Fruit fly (Drosophila melanogaster) whole organism, adult: ENCODE measurements around the gene modSP.
A peak's percentile ranks its signal among the peaks of the same experiment; 100 is the strongest.

Experiments used
- CG11617 ChIP-seq: fragments of 200-800 bp; sonication (Bioruptor generic); optimal IDR thresholded peaks from 2 replicates; lab custom pipeline; 2017; ENCODE audit warnings: mild to moderate bottlenecking, missing biosample characterization, missing genetic modification reagents, missing genetic modification characterization
- CG12768 ChIP-seq: fragments of 200-800 bp; sonication (Bioruptor generic); optimal IDR thresholded peaks from 2 replicates; lab custom pipeline; 2017; ENCODE audit warnings: missing biosample characterization, missing genetic modification characterization, mild to moderate bottlenecking, moderate library complexity, missing genetic modification reagents
- CG14711 ChIP-seq: fragments of 200-800 bp; sonication (Bioruptor generic); optimal IDR thresholded peaks from 2 replicates; lab custom pipeline; 2018; ENCODE audit warnings: missing biosample characterization, mild to moderate bottlenecking, missing genetic modification characterization, moderate library complexity
- CG1620 ChIP-seq: fragments of 200-800 bp; sonication (Bioruptor generic); optimal IDR thresholded peaks from 2 replicates; lab custom pipeline; 2016; ENCODE audit warnings: missing biosample characterization, missing genetic modification characterization
- CG33017 ChIP-seq: fragments of 200-800 bp; sonication (Bioruptor generic); optimal IDR thresholded peaks from 2 replicates; lab custom pipeline; 2018; ENCODE audit warnings: missing biosample characterization, mild to moderate bottlenecking, missing genetic modification characterization, moderate library complexity
- CG5204 ChIP-seq: fragments of 200-800 bp; sonication (Bioruptor generic); optimal IDR thresholded peaks from 2 replicates; lab custom pipeline; 2016; ENCODE audit warnings: missing biosample characterization, missing genetic modification characterization
- CG7045 ChIP-seq: fragments of 200-800 bp; sonication (Bioruptor generic); optimal IDR thresholded peaks from 2 replicates; lab custom pipeline; 2017; ENCODE audit warnings: missing biosample characterization, mild to moderate bottlenecking, missing genetic modification characterization
- CG7101 ChIP-seq: fragments of 200-800 bp; sonication (Bioruptor generic); optimal IDR thresholded peaks from 2 replicates; lab custom pipeline; 2018; ENCODE audit warnings: missing biosample characterization, mild to moderate bottlenecking, missing genetic modification characterization, moderate library complexity
- Clk ChIP-seq: fragments of 200-800 bp; sonication (Bioruptor generic); optimal IDR thresholded peaks from 2 replicates; lab custom pipeline; 2017; ENCODE audit warnings: missing biosample characterization, missing genetic modification characterization
- Crg-1 ChIP-seq: fragments of 200-800 bp; sonication (Bioruptor generic); optimal IDR thresholded peaks from 2 replicates; lab custom pipeline; 2016; ENCODE audit warnings: missing biosample characterization, missing genetic modification characterization
- Hr96 ChIP-seq: fragments of 200-800 bp; sonication (Bioruptor generic); optimal IDR thresholded peaks from 2 replicates; lab custom pipeline; 2016; ENCODE audit warnings: missing biosample characterization, missing genetic modification characterization
- Mnt ChIP-seq: fragments of 200-800 bp; sonication (Bioruptor generic); optimal IDR thresholded peaks from 2 replicates; lab custom pipeline; 2016; ENCODE audit warnings: missing biosample characterization, mild to moderate bottlenecking, missing genetic modification characterization
- bab1 ChIP-seq: fragments of 200-800 bp; sonication (Bioruptor generic); optimal IDR thresholded peaks from 3 replicates; lab custom pipeline; 2019; ENCODE audit warnings: missing biosample characterization, mild to moderate bottlenecking, missing genetic modification characterization, moderate library complexity
- cic ChIP-seq: fragments of 200-800 bp; sonication (Bioruptor generic); optimal IDR thresholded peaks from 2 replicates; lab custom pipeline; 2017; ENCODE audit warnings: missing biosample characterization, mild to moderate bottlenecking, missing genetic modification characterization, moderate library complexity
- cnc ChIP-seq, 2 experiments: fragments of >200 bp; optimal IDR thresholded peaks; 2 replicates each; lab custom pipeline; 2017
- kay ChIP-seq: fragments of 200-800 bp; sonication (Bioruptor generic); peaks from one replicate; lab custom pipeline; 2016; ENCODE audit warnings: missing biosample characterization, missing genetic modification characterization, borderline replicate concordance
- ovo ChIP-seq: fragments of 200-800 bp; sonication (Bioruptor generic); optimal IDR thresholded peaks from 2 replicates; lab custom pipeline; 2016; ENCODE audit warnings: missing biosample characterization, missing genetic modification characterization
- pad ChIP-seq: fragments of 200-800 bp; sonication (Bioruptor generic); optimal IDR thresholded peaks from 3 replicates; lab custom pipeline; 2017; ENCODE audit warnings: missing biosample characterization, missing genetic modification characterization, mild to moderate bottlenecking, moderate library complexity, missing genetic modification reagents
- tj ChIP-seq: fragments of 200-800 bp; sonication (Bioruptor generic); optimal IDR thresholded peaks from 3 replicates; lab custom pipeline; 2017; ENCODE audit warnings: missing biosample characterization, mild to moderate bottlenecking, missing genetic modification characterization, moderate library complexity
- toe ChIP-seq: fragments of 200-800 bp; sonication (Bioruptor generic); optimal IDR thresholded peaks from 2 replicates; lab custom pipeline; 2016; ENCODE audit warnings: missing biosample characterization, missing genetic modification characterization

modSP gene

DNA sequence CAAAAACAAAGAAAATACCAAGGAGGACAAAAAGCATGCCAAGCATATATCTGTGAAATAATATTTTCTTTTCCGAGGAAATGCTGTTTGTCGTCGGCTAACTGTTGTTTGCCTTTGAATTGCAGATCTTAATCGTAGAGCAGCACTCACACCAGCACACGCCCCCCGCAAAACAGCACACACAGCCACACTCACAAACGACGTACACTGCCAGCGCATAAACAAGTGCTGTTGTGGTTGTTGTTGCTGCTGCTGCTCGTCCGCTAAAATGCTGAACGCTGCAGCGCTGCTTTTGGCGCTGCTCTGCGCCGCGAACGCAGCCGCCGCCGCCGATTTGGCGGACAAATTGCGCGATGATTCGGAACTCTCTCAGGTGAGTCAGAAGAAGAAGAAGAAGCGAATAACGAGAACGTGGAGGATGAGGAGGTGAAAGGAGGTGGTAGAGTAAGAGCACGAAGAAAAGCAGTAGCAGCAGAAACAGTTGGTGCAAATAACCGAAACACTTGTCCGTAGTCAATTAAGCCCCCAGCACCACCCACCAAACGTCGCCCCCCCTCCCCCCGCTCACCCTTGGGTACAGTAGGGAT lies 29.5 kb downstream of the modSP start:
- TF ChIP-seq CG1620: no peak
- TF ChIP-seq cnc (optimal IDR thresholded peaks at IDR 0.05; lab: Kevin White, UChicago): no peak
- no peak for TF ChIP-seq Clk (GFP tag; lab: Kevin White, UChicago)
- no peak for TF ChIP-seq CG5204
- TF ChIP-seq kay (GFP tag; lab: Kevin White, UChicago): peak; percentile 79
- no peak for TF ChIP-seq toe
- TF ChIP-seq ovo (GFP tag; lab: Kevin White, UChicago): peak; percentile 12
- no peak for TF ChIP-seq CG33017 (tag; lab: Kevin White, UChicago)
- TF ChIP-seq tj (GFP tag; lab: Kevin White, UChicago): peak; percentile 81
- TF ChIP-seq bab1 (GFP tag; lab: Kevin White, UChicago): no peak

DNA sequence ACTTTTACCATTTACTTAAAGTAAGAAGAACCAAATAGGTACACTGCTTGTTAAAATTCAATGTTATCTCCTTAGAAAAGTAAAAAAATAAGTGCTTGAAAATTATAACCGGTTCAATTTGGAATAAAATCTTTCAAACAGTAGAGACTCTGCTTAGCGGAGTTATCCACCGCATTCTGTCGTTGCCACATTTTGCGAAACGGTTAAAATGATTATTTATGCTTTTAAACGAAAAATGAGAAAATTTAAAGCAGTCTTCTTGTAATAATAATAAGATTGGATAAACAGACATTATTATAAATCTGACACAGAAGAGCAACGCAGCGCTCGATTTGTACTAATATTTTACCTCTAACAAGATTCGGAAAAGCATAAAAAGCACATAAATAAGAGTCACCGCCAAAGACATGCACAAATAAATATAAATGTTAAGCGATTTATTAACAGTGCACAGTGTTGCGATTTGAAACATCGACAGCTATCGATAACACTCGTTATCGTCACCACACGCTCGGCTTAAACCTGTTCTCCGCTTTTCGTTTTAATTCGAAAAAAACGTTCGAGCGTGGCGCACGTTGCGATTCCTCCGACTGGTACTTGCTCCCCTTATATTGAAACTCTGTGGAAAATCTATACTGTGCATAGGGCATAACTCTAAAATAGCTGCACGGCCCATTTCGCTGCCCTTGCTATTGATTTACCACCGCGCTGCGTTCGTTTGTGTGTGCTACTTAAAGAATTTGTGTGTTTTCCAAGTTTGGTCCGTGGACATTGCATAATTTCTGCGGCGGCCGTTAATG lies 30.5 kb downstream of the modSP start, which contains the start of gene Fas1:
TSS of gene Fas1 (plus strand) at position 489 of the 800 bp plus-strand sequence.
- TF ChIP-seq Crg-1 (GFP tag; lab: Kevin White, UChicago): peak; percentile 1
- TF ChIP-seq CG7101: no peak
- TF ChIP-seq CG5204: no peak
- TF ChIP-seq tj (GFP tag; lab: Kevin White, UChicago): no peak
- TF ChIP-seq ovo (GFP tag; lab: Kevin White, UChicago): no peak
- TF ChIP-seq CG12768 (GFP tag; lab: Kevin White, UChicago): no peak
- no peak for TF ChIP-seq Clk (GFP tag; lab: Kevin White, UChicago)
- no peak for TF ChIP-seq cic (GFP tag; lab: Kevin White, UChicago)
- TF ChIP-seq CG14711: no peak
- TF ChIP-seq Mnt: peak; percentile 32
- TF ChIP-seq toe: no peak
- no peak for TF ChIP-seq CG7045 (GFP tag; lab: Kevin White, UChicago)
- TF ChIP-seq CG33017 (tag; lab: Kevin White, UChicago): no peak
- TF ChIP-seq Hr96 (GFP tag; lab: Kevin White, UChicago): peak; percentile 2
- no peak for TF ChIP-seq bab1 (GFP tag; lab: Kevin White, UChicago)
- no peak for TF ChIP-seq pad (GFP tag; lab: Kevin White, UChicago)
- no peak for TF ChIP-seq cnc (optimal IDR thresholded peaks at IDR 0.05; lab: Kevin White, UChicago)
- TF ChIP-seq kay (GFP tag; lab: Kevin White, UChicago): peak; percentile 89
- no peak for TF ChIP-seq CG11617
- TF ChIP-seq CG1620: no peak

DNA sequence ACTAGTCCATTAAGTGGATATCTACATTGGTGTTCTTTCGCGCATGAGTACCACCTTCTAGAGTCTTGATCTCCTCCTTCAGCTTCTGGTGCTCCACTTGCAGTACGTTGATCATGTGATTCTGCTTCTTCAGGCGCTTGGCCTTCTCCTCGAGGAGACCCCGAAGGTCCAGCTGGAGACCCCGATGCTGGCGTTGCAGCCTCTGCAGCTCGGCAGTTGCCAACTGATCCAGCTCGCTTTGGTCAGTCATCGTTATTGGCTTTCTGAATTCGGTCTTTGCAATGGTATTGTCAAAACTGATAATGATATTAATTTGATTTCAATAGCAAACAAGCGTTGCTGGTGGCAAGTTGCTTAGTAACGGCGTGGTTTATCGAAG lies 31.1 kb downstream of the modSP start, which contains the start of gene Ccdc114:
TSS of gene Ccdc114 (minus strand) at position 347 of the 379 bp plus-strand sequence.
- TF ChIP-seq tj (GFP tag; lab: Kevin White, UChicago) (no peak), cnc (optimal IDR thresholded peaks at IDR 0.05; lab: Kevin White, UChicago) (no peak), CG33017 (tag; lab: Kevin White, UChicago) (no peak), CG7101 (no peak), CG14711 (no peak)

DNA sequence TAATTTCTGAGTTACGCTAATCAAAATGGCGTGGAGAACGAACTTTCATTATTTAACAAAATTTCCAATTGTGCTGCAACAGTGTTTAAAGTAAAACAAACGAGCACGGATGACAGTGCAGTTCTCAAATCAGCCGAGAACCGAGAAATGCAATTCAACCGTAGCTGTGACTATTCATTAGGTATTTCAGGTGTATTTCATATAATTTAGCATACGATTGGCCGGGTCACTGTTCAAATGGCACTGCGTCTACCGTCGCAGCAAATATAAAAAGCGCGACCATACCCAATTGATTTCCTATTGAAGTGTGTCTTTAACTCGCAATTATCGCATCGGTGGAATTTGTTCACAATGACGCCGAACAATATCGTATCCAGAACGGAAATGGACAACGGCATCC lies 35.0 kb downstream of the modSP start, which contains the start of gene CG14893:
TSS of gene CG14893 (plus strand) at position 301 of the 400 bp plus-strand sequence.
- no peak for TF ChIP-seq bab1 (GFP tag; lab: Kevin White, UChicago)
- no peak for TF ChIP-seq CG33017 (tag; lab: Kevin White, UChicago)
- no peak for TF ChIP-seq CG7045 (GFP tag; lab: Kevin White, UChicago)
- peak in 1 of 2 experiments; percentile 61 for TF ChIP-seq cnc (optimal IDR thresholded peaks at IDR 0.05; lab: Kevin White, UChicago)
- peak; percentile 39 for TF ChIP-seq kay (GFP tag; lab: Kevin White, UChicago)

DNA sequence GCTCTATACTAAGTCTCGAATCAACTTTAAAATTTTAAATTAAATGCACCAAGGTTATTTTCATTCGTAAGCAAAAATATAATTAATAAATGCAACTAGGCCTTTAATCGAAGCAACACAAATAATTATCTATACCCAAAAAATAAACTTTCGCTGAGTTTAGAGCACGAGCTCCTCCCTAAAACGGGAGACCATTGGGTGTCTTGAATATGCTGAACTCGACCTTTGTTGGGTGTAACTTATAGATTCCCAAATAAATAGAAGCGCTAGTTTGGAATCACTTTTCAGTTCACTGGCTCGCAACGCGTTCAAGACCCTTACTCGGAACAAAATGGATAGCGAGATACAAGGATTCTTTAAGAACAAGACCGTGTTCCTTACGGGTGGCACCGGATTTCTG lies 37.8 kb downstream of the modSP start, which contains the start of gene CG17560:
TSS of gene CG17560 (plus strand) at position 301 of the 400 bp plus-strand sequence.
- peak; percentile 21 for TF ChIP-seq CG33017 (tag; lab: Kevin White, UChicago)
- TF ChIP-seq CG7101: peak; percentile 22
- TF ChIP-seq CG5204: peak; percentile 26
- TF ChIP-seq pad (GFP tag; lab: Kevin White, UChicago): no peak
- no peak for TF ChIP-seq Hr96 (GFP tag; lab: Kevin White, UChicago)

DNA sequence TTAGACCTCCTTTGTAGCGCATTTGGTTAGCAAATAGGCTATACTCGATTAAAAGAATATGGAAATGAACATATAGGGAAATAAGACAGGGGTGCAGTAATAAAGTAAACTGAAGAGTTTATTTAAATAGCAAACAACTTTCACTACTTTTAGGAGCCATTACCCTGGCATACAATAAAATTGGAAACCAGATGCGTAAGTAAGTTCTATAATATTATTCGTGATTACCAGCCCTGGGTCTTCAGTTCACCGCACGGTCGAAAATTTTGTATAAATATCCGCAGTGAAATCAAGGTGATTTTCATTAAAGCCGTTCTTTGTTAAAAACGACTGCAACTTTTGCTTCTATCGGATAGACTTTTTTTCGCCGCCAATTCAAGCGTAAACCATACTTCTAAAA lies 40.5 kb downstream of the modSP start, which contains the start of gene CG17562:
TSS of gene CG17562 (plus strand) at position 301 of the 400 bp plus-strand sequence.
- peak; percentile 28 for TF ChIP-seq CG33017 (tag; lab: Kevin White, UChicago)
- no peak for TF ChIP-seq Clk (GFP tag; lab: Kevin White, UChicago)
- TF ChIP-seq CG1620: no peak
- no peak for TF ChIP-seq CG5204

DNA sequence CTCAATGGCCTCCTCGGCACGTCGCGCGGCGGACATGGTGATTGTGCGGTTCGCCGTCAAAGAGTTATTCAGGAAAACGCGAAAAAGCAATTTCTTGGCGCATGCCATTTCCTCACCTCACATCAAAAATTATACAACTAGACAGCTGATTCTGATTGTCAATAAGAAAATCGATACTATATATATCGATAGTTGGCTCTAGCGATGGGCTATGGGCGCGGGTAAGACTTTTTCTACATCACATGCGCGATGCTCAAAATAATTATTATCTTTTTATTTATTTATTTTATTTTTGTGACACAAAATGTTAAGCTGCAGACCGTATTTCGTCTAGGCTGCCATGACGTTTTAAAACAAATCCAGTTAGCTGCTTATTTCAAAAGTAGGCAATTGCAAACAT lies 41.2 kb downstream of the modSP start, which contains the start of gene CG10340:
TSS of gene CG10340 (minus strand) at position 151 of the 400 bp plus-strand sequence.
- TF ChIP-seq Mnt (peak; percentile 32), Hr96 (GFP tag; lab: Kevin White, UChicago) (peak; percentile 4), bab1 (GFP tag; lab: Kevin White, UChicago) (peak; percentile 11), cnc (optimal IDR thresholded peaks at IDR 0.05; lab: Kevin White, UChicago) (no peak), Crg-1 (GFP tag; lab: Kevin White, UChicago) (no peak), kay (GFP tag; lab: Kevin White, UChicago) (peak; percentile 43)
